Worm (Caenorhabditis elegans): ENCODE results near the gene F47B10.4.

The F47B10.4 gene

ce11 chrX:10901766-10902165 lies 10.7 kb downstream of the F47B10.4 start:
- TF ChIP-seq fkh-10 (GFP tag; optimal IDR thresholded peaks at IDR 0.05) (no peak), ceh-9 (tag; optimal IDR thresholded peaks at IDR 0.05) (no peak), hmg-11 (tag; optimal IDR thresholded peaks at IDR 0.05) (no peak), nhr-76 (tag; optimal IDR thresholded peaks at IDR 0.05) (no peak), nhr-28 (tag; optimal IDR thresholded peaks at IDR 0.05) (no peak), nfya-1 (tag; optimal IDR thresholded peaks at IDR 0.05; ENCODE audit: insufficient read depth) (no peak), R02D3.7 (tag; optimal IDR thresholded peaks at IDR 0.05) (no peak), jun-1 (tag; optimal IDR thresholded peaks at IDR 0.05) (peak; percentile 31), ztf-11 (tag; optimal IDR thresholded peaks at IDR 0.05) (no peak), daf-12 (tag; optimal IDR thresholded peaks at IDR 0.05) (no peak), ama-1 (optimal IDR thresholded peaks at IDR 0.05) (no peak), elt-3 (tag; optimal IDR thresholded peaks at IDR 0.05) (no peak), ztf-4 (tag; optimal IDR thresholded peaks at IDR 0.05) (no peak), ceh-16 (tag; optimal IDR thresholded peaks at IDR 0.05) (no peak), eor-1 (tag; optimal IDR thresholded peaks at IDR 0.05) (no peak), unc-39 (tag; optimal IDR thresholded peaks at IDR 0.05) (no peak), elt-2 (tag; optimal IDR thresholded peaks at IDR 0.05) (peak; percentile 90), nhr-237 (tag; optimal IDR thresholded peaks at IDR 0.05) (no peak), ceh-82 (tag; optimal IDR thresholded peaks at IDR 0.05) (no peak), pqm-1 (tag; optimal IDR thresholded peaks at IDR 0.05) (peak; percentile 92), pha-4 (tag; optimal IDR thresholded peaks at IDR 0.05) (peak; percentile 16)

ce11 chrX:10902723-10903322 lies 11.8 kb downstream of the F47B10.4 start, which contains the start of gene acbp-3:
acbp-3 (plus strand) TSS chrX:10903272.
- peak; percentile 84 for TF ChIP-seq nhr-23 (tag; optimal IDR thresholded peaks at IDR 0.05)
- TF ChIP-seq hmg-11 (tag; optimal IDR thresholded peaks at IDR 0.05) = no peak
- TF ChIP-seq nhr-43 (tag; optimal IDR thresholded peaks at IDR 0.05; ENCODE audit: poor library complexity, severe bottlenecking) = no peak

ce11 chrX:10903416-10903815 lies 12.4 kb downstream of the F47B10.4 start:
- no peak for TF ChIP-seq ZK546.5 (tag; optimal IDR thresholded peaks at IDR 0.05)
- TF ChIP-seq pqm-1 (tag; optimal IDR thresholded peaks at IDR 0.05) = no peak
- peak; percentile 27 for TF ChIP-seq elt-2 (tag; optimal IDR thresholded peaks at IDR 0.05)
- no peak for TF ChIP-seq ama-1 (optimal IDR thresholded peaks at IDR 0.05)
- TF ChIP-seq nhr-237 (tag; optimal IDR thresholded peaks at IDR 0.05) = no peak
- no peak for TF ChIP-seq nhr-11 (tag; optimal IDR thresholded peaks at IDR 0.05)
- TF ChIP-seq nhr-23 (tag; optimal IDR thresholded peaks at IDR 0.05) = peak; percentile 16
- no peak for TF ChIP-seq lin-39 (tag; optimal IDR thresholded peaks at IDR 0.05)
- no peak for TF ChIP-seq pha-4 (tag; optimal IDR thresholded peaks at IDR 0.05)
- TF ChIP-seq fos-1 (tag; optimal IDR thresholded peaks at IDR 0.05) = no peak
- no peak for TF ChIP-seq fkh-2 (tag; optimal IDR thresholded peaks at IDR 0.05)
- no peak for TF ChIP-seq ceh-9 (tag; optimal IDR thresholded peaks at IDR 0.05)
- no peak for TF ChIP-seq snpc-4 (tag; optimal IDR thresholded peaks at IDR 0.05)
- TF ChIP-seq nhr-43 (tag; optimal IDR thresholded peaks at IDR 0.05; ENCODE audit: poor library complexity, severe bottlenecking) = no peak
- TF ChIP-seq jun-1 (tag; optimal IDR thresholded peaks at IDR 0.05) = no peak
- no peak for TF ChIP-seq nhr-25 (tag; optimal IDR thresholded peaks at IDR 0.05)

ce11 chrX:10907418-10907817 lies 16.4 kb downstream of the F47B10.4 start:
- TF ChIP-seq egl-5 (tag; optimal IDR thresholded peaks at IDR 0.05) (peak; percentile 63), lin-39 (tag; optimal IDR thresholded peaks at IDR 0.05) (no peak), ZK546.5 (tag; optimal IDR thresholded peaks at IDR 0.05) (no peak)

ce11 chrX:10909661-10910060 lies 18.6 kb downstream of the F47B10.4 start:
- TF ChIP-seq elt-3 (tag; optimal IDR thresholded peaks at IDR 0.05) (no peak), nfya-1 (tag; optimal IDR thresholded peaks at IDR 0.05; ENCODE audit: insufficient read depth) (peak; percentile 30), egl-5 (tag; optimal IDR thresholded peaks at IDR 0.05) (peak; percentile 35)

- TF ChIP-seq lin-15B (tag; optimal IDR thresholded peaks at IDR 0.05) (no peak), elt-2 (tag; optimal IDR thresholded peaks at IDR 0.05) (no peak), elt-3 (tag; optimal IDR thresholded peaks at IDR 0.05) (no peak), aly-2 (tag; optimal IDR thresholded peaks at IDR 0.05) (no peak), R02D3.7 (tag; optimal IDR thresholded peaks at IDR 0.05) (no peak), ceh-9 (tag; optimal IDR thresholded peaks at IDR 0.05) (no peak)
Observed at ce11 chrX:10910716-10911115, 19.7 kb downstream of the F47B10.4 start, which contains the start of gene F47B10.8. F47B10.8 (minus strand) TSS chrX:10910816.
